Worm (Caenorhabditis elegans) whole organism, young adult: ENCODE results near the gene F44E2.6.
A peak's percentile ranks its signal among the peaks of the same experiment; 100 is the strongest.

ENCODE experiments used
- C06A6.2 ChIP-seq: fragments of 200-800 bp; sonication (Bioruptor generic); conservative IDR thresholded peaks from 2 replicates; pipeline ENCODE4 v1.3.6; 2022; ENCODE audit warnings: missing genetic modification characterization, missing compliant biosample characterization
- C17E4.6 ChIP-seq: fragments of 200-800 bp; sonication (Bioruptor generic); IDR thresholded peaks from 2 replicates; pipeline ENCODE4 v1.3.6; 2022; ENCODE audit warnings: missing genetic modification reagents, missing genetic modification characterization, missing compliant biosample characterization
- D2030.7 ChIP-seq: fragments of 200-800 bp; sonication (Bioruptor generic); IDR thresholded peaks from 2 replicates; pipeline ENCODE4 v1.3.6; 2022; ENCODE audit warnings: missing genetic modification reagents, missing genetic modification characterization, missing compliant biosample characterization
- F39B2.1 ChIP-seq: fragments of 200-800 bp; sonication (Bioruptor generic); IDR thresholded peaks from 2 replicates; pipeline ENCODE4 v1.3.6; 2022; ENCODE audit warnings: missing genetic modification reagents, missing genetic modification characterization, missing compliant biosample characterization
- F55B11.4 ChIP-seq: sonication (generic microtip); optimal IDR thresholded peaks from 2 replicates; lab custom pipeline; 2016; ENCODE audit warnings: missing compliant biosample characterization, missing genetic modification characterization, borderline replicate concordance; ENCODE audit not compliant: insufficient read depth
- F57C9.4 ChIP-seq: sonication (generic microtip); optimal IDR thresholded peaks from 2 replicates; lab custom pipeline; 2017; ENCODE audit warnings: mild to moderate bottlenecking, missing genetic modification characterization, missing compliant biosample characterization
- K11D2.4 ChIP-seq: fragments of 200-800 bp; sonication (Bioruptor generic); IDR thresholded peaks from 2 replicates; pipeline ENCODE4 v1.3.6; 2022; ENCODE audit warnings: missing genetic modification reagents, missing genetic modification characterization, missing compliant biosample characterization
- T07F8.4 ChIP-seq: sonication (generic microtip); optimal IDR thresholded peaks from 2 replicates; lab custom pipeline; 2016; ENCODE audit warnings: mild to moderate bottlenecking, missing genetic modification characterization, moderate library complexity, missing compliant biosample characterization
- Y95B8A.8 ChIP-seq: fragments of 200-800 bp; sonication (Bioruptor generic); IDR thresholded peaks from 2 replicates; pipeline ENCODE4 v1.3.6; 2022; ENCODE audit warnings: missing genetic modification reagents, missing genetic modification characterization, missing compliant biosample characterization
- ZK185.1 ChIP-seq: sonication (generic microtip); optimal IDR thresholded peaks from 2 replicates; lab custom pipeline; 2016; ENCODE audit warnings: mild to moderate bottlenecking, missing genetic modification characterization, missing compliant biosample characterization; ENCODE audit not compliant: poor library complexity, severe bottlenecking
- atf-7 ChIP-seq: sonication (generic microtip); optimal IDR thresholded peaks from 2 replicates; lab custom pipeline; 2017; ENCODE audit warnings: mild to moderate bottlenecking, missing genetic modification characterization, missing compliant biosample characterization
- athp-1 ChIP-seq: sonication (generic microtip); optimal IDR thresholded peaks from 2 replicates; lab custom pipeline; 2017; ENCODE audit warnings: mild to moderate bottlenecking, missing genetic modification characterization, missing compliant biosample characterization
- attf-6 ChIP-seq: fragments of 200-800 bp; sonication (Bioruptor generic); IDR thresholded peaks from 2 replicates; pipeline ENCODE4 v1.3.6; 2022; ENCODE audit warnings: missing genetic modification reagents, missing genetic modification characterization, missing compliant biosample characterization
- cebp-1 ChIP-seq, 2 experiments: fragments of 200-800 bp in 1 of 2; sonication (Bioruptor generic) in 1 of 2; sonication (generic microtip) in 1 of 2; IDR thresholded peaks in 1 of 2; optimal IDR thresholded peaks in 1 of 2; 2 replicates each; pipeline versions ENCODE4 v1.3.6 to Lab custom; 2017 to 2022; ENCODE audit warnings: missing compliant biosample characterization in 2 of 2, missing genetic modification characterization in 2 of 2, mild to moderate bottlenecking in 1 of 2, missing genetic modification reagents in 1 of 2, moderate library complexity in 1 of 2
- ceh-100 ChIP-seq: fragments of 200-800 bp; sonication (Bioruptor generic); IDR thresholded peaks from 2 replicates; pipeline ENCODE4 v1.3.6; 2022; ENCODE audit warnings: missing genetic modification reagents, missing genetic modification characterization, missing compliant biosample characterization
- ceh-40 ChIP-seq: fragments of 200-800 bp; sonication (Bioruptor generic); IDR thresholded peaks from 2 replicates; pipeline ENCODE4 v1.3.6; 2022; ENCODE audit warnings: missing genetic modification characterization, missing compliant biosample characterization
- chd-7 ChIP-seq: sonication (generic microtip); optimal IDR thresholded peaks from 2 replicates; lab custom pipeline; 2016; ENCODE audit warnings: mild to moderate bottlenecking, missing genetic modification characterization, moderate library complexity, missing compliant biosample characterization
- ekl-4 ChIP-seq: fragments of 200-800 bp; sonication (Bioruptor generic); IDR thresholded peaks from 2 replicates; pipeline ENCODE4 v1.3.6; 2022; ENCODE audit warnings: missing genetic modification reagents, missing genetic modification characterization, missing compliant biosample characterization
- gei-17 ChIP-seq: fragments of 200-800 bp; sonication (Bioruptor generic); optimal IDR thresholded peaks from 2 replicates; lab custom pipeline; 2018; ENCODE audit warnings: mild to moderate bottlenecking, missing genetic modification characterization, missing compliant biosample characterization
- hlh-26 ChIP-seq: fragments of 200-800 bp; sonication (Bioruptor generic); conservative IDR thresholded peaks from 2 replicates; pipeline ENCODE4 v1.3.6; 2022; ENCODE audit warnings: missing genetic modification reagents, missing genetic modification characterization, missing compliant biosample characterization
- hmg-1.2 ChIP-seq: fragments of 200-800 bp; sonication (Bioruptor generic); IDR thresholded peaks from 2 replicates; pipeline ENCODE4 v1.3.6; 2022; ENCODE audit warnings: missing genetic modification reagents, missing genetic modification characterization, missing compliant biosample characterization
- lin-54 ChIP-seq: fragments of 200-800 bp; sonication (Bioruptor generic); optimal IDR thresholded peaks from 2 replicates; lab custom pipeline; 2018; ENCODE audit warnings: mild to moderate bottlenecking, missing genetic modification characterization, missing compliant biosample characterization
- lir-1 ChIP-seq: fragments of 200-800 bp; sonication (Bioruptor generic); conservative IDR thresholded peaks from 2 replicates; pipeline ENCODE4 v1.3.6; 2022; ENCODE audit warnings: missing genetic modification reagents, missing genetic modification characterization, missing compliant biosample characterization
- lsy-27 ChIP-seq: sonication (generic microtip); optimal IDR thresholded peaks from 2 replicates; lab custom pipeline; 2017; ENCODE audit warnings: missing genetic modification characterization, mild to moderate bottlenecking, missing compliant biosample characterization, antibody characterized with exemption, missing genotype, borderline replicate concordance; ENCODE audit not compliant: insufficient read depth
- madf-6 ChIP-seq: fragments of 200-800 bp; sonication (Bioruptor generic); IDR thresholded peaks from 2 replicates; pipeline ENCODE4 v1.3.6; 2022; ENCODE audit warnings: missing genetic modification reagents, missing genetic modification characterization, missing compliant biosample characterization
- nfya-2 ChIP-seq: fragments of 200-800 bp; sonication (Bioruptor generic); IDR thresholded peaks from 2 replicates; pipeline ENCODE4 v1.3.6; 2022; ENCODE audit warnings: missing genetic modification reagents, missing genetic modification characterization, missing compliant biosample characterization
- nfyb-1 ChIP-seq: fragments of 200-800 bp; sonication (Bioruptor generic); IDR thresholded peaks from 2 replicates; pipeline ENCODE4 v1.3.6; 2022; ENCODE audit warnings: missing genetic modification reagents, missing genetic modification characterization, missing compliant biosample characterization
- nhr-120 ChIP-seq: fragments of 200-800 bp; sonication (Bioruptor generic); IDR thresholded peaks from 2 replicates; pipeline ENCODE4 v1.3.6; 2022; ENCODE audit warnings: missing genetic modification characterization, missing compliant biosample characterization
- nhr-179 ChIP-seq: sonication (generic microtip); optimal IDR thresholded peaks from 2 replicates; lab custom pipeline; 2016; ENCODE audit warnings: mild to moderate bottlenecking, missing genetic modification characterization, missing compliant biosample characterization
- nhr-80 ChIP-seq: sonication (generic microtip); optimal IDR thresholded peaks from 2 replicates; lab custom pipeline; 2016; ENCODE audit warnings: missing genetic modification characterization, missing compliant biosample characterization
- pbrm-1 ChIP-seq: fragments of 200-800 bp; sonication (Bioruptor generic); IDR thresholded peaks from 2 replicates; pipeline ENCODE4 v1.3.6; 2022; ENCODE audit warnings: missing genetic modification reagents, missing genetic modification characterization, missing compliant biosample characterization
- repo-1 ChIP-seq: sonication (generic microtip); optimal IDR thresholded peaks from 2 replicates; lab custom pipeline; 2017; ENCODE audit warnings: mild to moderate bottlenecking, missing genetic modification characterization, missing compliant biosample characterization
- sptf-2 ChIP-seq: fragments of 200-800 bp; sonication (Bioruptor generic); optimal IDR thresholded peaks from 2 replicates; lab custom pipeline; 2018; ENCODE audit warnings: mild to moderate bottlenecking, missing genetic modification characterization, missing compliant biosample characterization
- xnd-1 ChIP-seq: sonication (generic microtip); optimal IDR thresholded peaks from 2 replicates; lab custom pipeline; 2016; ENCODE audit warnings: missing genotype, missing genetic modification reagents, missing genetic modification characterization, missing compliant biosample characterization
- zim-3 ChIP-seq: sonication (generic microtip); optimal IDR thresholded peaks from 2 replicates; lab custom pipeline; 2017; ENCODE audit warnings: mild to moderate bottlenecking, missing genetic modification characterization, moderate library complexity, missing compliant biosample characterization
- ztf-18 ChIP-seq: sonication (generic microtip); optimal IDR thresholded peaks from 2 replicates; lab custom pipeline; 2016; ENCODE audit warnings: missing genotype, mild to moderate bottlenecking, missing genetic modification characterization, missing compliant biosample characterization

The F44E2.6 gene

DNA sequence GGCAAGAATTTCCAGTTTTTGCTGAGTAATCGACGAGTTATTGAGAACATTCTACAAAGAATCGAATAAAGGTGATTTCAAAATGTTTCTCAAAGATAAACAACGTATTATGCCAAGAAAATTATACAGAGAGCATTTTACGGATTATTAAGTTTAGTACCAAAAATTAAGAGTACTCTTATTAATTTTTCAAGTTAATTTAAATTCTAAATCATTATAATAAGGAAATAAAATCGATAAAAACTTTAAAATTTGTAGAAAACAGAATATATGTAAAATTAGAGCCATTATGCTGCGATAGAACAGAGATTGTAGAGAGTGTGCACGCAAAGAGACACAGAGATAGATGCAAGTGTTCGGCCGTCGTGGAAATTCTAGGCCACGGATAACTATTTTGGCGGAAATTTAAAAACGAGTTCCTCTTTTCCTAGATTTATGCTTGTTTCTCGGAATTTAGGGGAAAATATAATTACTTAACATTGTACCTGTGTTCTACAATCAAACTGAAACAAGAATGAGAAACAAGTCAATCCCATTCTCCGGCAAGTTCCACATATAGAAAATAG, 5.6 kb upstream of the F44E2.6 start, which contains the start of gene F44E2.9 (continued):
- TF ChIP-seq chd-7 (no peak), ceh-100 (GFP tag; lab: Robert Waterston, UW) (no peak), D2030.7 (peak; percentile 74), C17E4.6 (GFP tag; lab: Robert Waterston, UW) (no peak), ceh-40 (GFP tag; lab: Robert Waterston, UW) (no peak), nhr-179 (tag; lab: Kevin White, UChicago) (no peak), gei-17 (GFP tag; lab: Kevin White, UChicago) (no peak), pbrm-1 (peak; percentile 57; the same call in 1 of the 2 replicates), hlh-26 (GFP tag; lab: Robert Waterston, UW) (no peak), K11D2.4 (GFP tag; lab: Robert Waterston, UW) (no peak), zim-3 (tag; lab: Kevin White, UChicago) (no peak), F39B2.1 (GFP tag; lab: Robert Waterston, UW) (no peak), atf-7 (tag; lab: Kevin White, UChicago) (no peak), sptf-2 (no peak), hmg-1.2 (GFP tag; lab: Robert Waterston, UW) (peak; percentile 83; the same call in 1 of the 2 replicates), F57C9.4 (tag; lab: Kevin White, UChicago) (no peak), xnd-1 (tag; lab: Kevin White, UChicago) (peak; percentile 34), ekl-4 (GFP tag; lab: Robert Waterston, UW) (0 out of 2 replicates have a peak, but pooled peaks have one; percentile 38), C06A6.2 (GFP tag; lab: Robert Waterston, UW) (no peak), cebp-1 (GFP tag; IDR thresholded peaks at IDR 0.05; lab: Robert Waterston, UW) (no peak), cebp-1 (tag; optimal IDR thresholded peaks at IDR 0.05; lab: Kevin White, UChicago) (peak; percentile 33), attf-6 (GFP tag; lab: Robert Waterston, UW) (no peak), F55B11.4 (tag; lab: Kevin White, UChicago) (no peak), T07F8.4 (no peak), ZK185.1 (tag; lab: Kevin White, UChicago) (peak; percentile 57), Y95B8A.8 (GFP tag; lab: Robert Waterston, UW) (no peak), lin-54 (peak; percentile 93), nfya-2 (GFP tag; lab: Robert Waterston, UW) (no peak), nhr-80 (tag; lab: Kevin White, UChicago) (peak; percentile 10), lir-1 (GFP tag; lab: Robert Waterston, UW) (no peak; the same call in 1 of the 2 replicates), nhr-120 (GFP tag; lab: Robert Waterston, UW) (no peak)

DNA sequence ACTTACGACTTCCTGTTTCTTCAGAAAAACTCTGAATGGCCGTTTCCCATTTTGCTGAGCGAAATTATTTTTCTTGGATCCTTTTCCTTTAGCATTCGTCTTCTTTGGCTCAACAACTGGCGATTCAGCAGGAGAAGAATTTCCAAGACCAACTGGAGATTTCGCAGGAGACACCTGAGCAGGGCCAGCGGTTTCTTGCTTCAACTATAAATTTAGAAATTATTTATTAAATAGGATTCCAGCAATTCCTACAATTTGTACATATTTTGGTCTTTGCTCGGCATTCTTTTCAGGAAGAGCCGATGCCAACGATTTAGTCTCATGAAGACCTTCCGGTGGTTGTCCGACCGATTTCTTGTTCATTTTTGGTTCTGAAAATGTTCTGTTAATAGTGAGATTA, 4.5 kb upstream of the F44E2.6 start, which contains the start of gene F44E2.8:
Gene F44E2.8 (minus strand): TSS at position 371 of the 400 bp plus-strand sequence.
- peak; percentile 17 for TF ChIP-seq athp-1 (tag; lab: Kevin White, UChicago)
- no peak for TF ChIP-seq atf-7 (tag; lab: Kevin White, UChicago)
- no peak for TF ChIP-seq lsy-27 (tag; lab: Kevin White, UChicago)
- no peak for TF ChIP-seq lir-1 (GFP tag; lab: Robert Waterston, UW)
- TF ChIP-seq repo-1 (tag; lab: Kevin White, UChicago): peak; percentile 38
- TF ChIP-seq hmg-1.2 (GFP tag; lab: Robert Waterston, UW): 0 out of 2 replicates have a peak, but pooled peaks have one; percentile 16
- peak; percentile 17 for TF ChIP-seq ztf-18 (tag; lab: Kevin White, UChicago)
- TF ChIP-seq attf-6 (GFP tag; lab: Robert Waterston, UW): 0 out of 2 replicates have a peak, but pooled peaks have one; percentile 15
- TF ChIP-seq xnd-1 (tag; lab: Kevin White, UChicago): peak; percentile 14
- 0 out of 2 replicates have a peak, but pooled peaks have one; percentile 52 for TF ChIP-seq nfyb-1 (GFP tag; lab: Robert Waterston, UW)
- TF ChIP-seq madf-6: peak; percentile 55
